Fruit fly (Drosophila melanogaster) whole organism, embryonic: ENCODE measurements around the gene Tyler.

ENCODE experiments used
- ATbp ChIP-seq: fragments of 200-800 bp; sonication (Bioruptor generic); optimal IDR thresholded peaks from 2 replicates; lab custom pipeline; 2017; ENCODE audit warnings: missing biosample characterization, mild to moderate bottlenecking, missing genetic modification characterization, missing genetic modification reagents
- Antp ChIP-seq: fragments of 200-800 bp; sonication (Bioruptor generic); optimal IDR thresholded peaks from 3 replicates; lab custom pipeline; 2016; ENCODE audit warnings: missing biosample characterization, missing genetic modification characterization
- Atf-2 ChIP-seq: fragments of 200-800 bp; sonication (Bioruptor generic); optimal IDR thresholded peaks from 2 replicates; lab custom pipeline; 2016; ENCODE audit warnings: missing biosample characterization, missing genetic modification characterization
- Awh ChIP-seq: fragments of 200-800 bp; sonication (Bioruptor generic); IDR thresholded peaks from 2 replicates; pipeline ENCODE4, ENCODE4 v1.3.6; 2022; ENCODE audit warnings: missing biosample characterization, missing genetic modification characterization
- B-H2 ChIP-seq: fragments of 200-800 bp; sonication (Bioruptor generic); optimal IDR thresholded peaks from 2 replicates; lab custom pipeline; 2018; ENCODE audit warnings: missing biosample characterization, mild to moderate bottlenecking, missing genetic modification characterization
- BEAF-32 ChIP-seq: fragments of 200-800 bp; sonication (Bioruptor generic); optimal IDR thresholded peaks from 3 replicates; lab custom pipeline; 2017; ENCODE audit warnings: missing biosample characterization, missing genetic modification characterization, mild to moderate bottlenecking, moderate library complexity, missing genetic modification reagents
- CG10274 ChIP-seq: fragments of 200-800 bp; sonication (Bioruptor generic); optimal IDR thresholded peaks from 3 replicates; lab custom pipeline; 2017; ENCODE audit warnings: missing biosample characterization, mild to moderate bottlenecking, missing genetic modification characterization
- CG11695 ChIP-seq: fragments of 200-800 bp; sonication (Bioruptor generic); IDR thresholded peaks from 3 replicates; pipeline ENCODE4 v1.3.6; 2022; ENCODE audit warnings: missing biosample characterization, missing genetic modification characterization
- CG12155 ChIP-seq: fragments of 200-800 bp; sonication (Bioruptor generic); optimal IDR thresholded peaks from 3 replicates; lab custom pipeline; 2016; ENCODE audit warnings: missing biosample characterization, missing genetic modification characterization
- CG1233 ChIP-seq: fragments of 200-800 bp; sonication (Bioruptor generic); optimal IDR thresholded peaks from 4 replicates; lab custom pipeline; 2018; ENCODE audit warnings: missing biosample characterization, mild to moderate bottlenecking, missing genetic modification characterization
- CG12942 ChIP-seq: fragments of 200-800 bp; sonication (Bioruptor generic); optimal IDR thresholded peaks from 3 replicates; lab custom pipeline; 2016; ENCODE audit warnings: missing biosample characterization, missing genetic modification characterization
- CG13624 ChIP-seq: fragments of 200-800 bp; sonication (Bioruptor generic); optimal IDR thresholded peaks from 2 replicates; lab custom pipeline; 2016; ENCODE audit warnings: missing biosample characterization, missing genetic modification characterization
- CG14965 ChIP-seq: fragments of 200-800 bp; sonication (Bioruptor generic); optimal IDR thresholded peaks from 2 replicates; lab custom pipeline; 2016; ENCODE audit warnings: missing biosample characterization, missing genetic modification characterization, borderline replicate concordance
- CG17186 ChIP-seq: fragments of 200-800 bp; sonication (Bioruptor generic); optimal IDR thresholded peaks from 3 replicates; lab custom pipeline; 2017; ENCODE audit warnings: missing biosample characterization, missing genetic modification reagents, missing genetic modification characterization
- CG1832 ChIP-seq: fragments of 200-800 bp; sonication (Bioruptor generic); optimal IDR thresholded peaks from 2 replicates; lab custom pipeline; 2017; ENCODE audit warnings: missing biosample characterization, mild to moderate bottlenecking, missing genetic modification characterization, inconsistent platforms
- CG2712 ChIP-seq: fragments of 200-800 bp; optimal IDR thresholded peaks from 3 replicates; lab custom pipeline; 2019; ENCODE audit warnings: missing biosample characterization, mild to moderate bottlenecking, missing genetic modification characterization, moderate library complexity
- CG31365 ChIP-seq: fragments of 200-800 bp; sonication (Bioruptor generic); optimal IDR thresholded peaks from 2 replicates; lab custom pipeline; 2018; ENCODE audit warnings: missing biosample characterization, mild to moderate bottlenecking, missing genetic modification characterization
- CG7745 ChIP-seq: fragments of 200-800 bp; sonication (Bioruptor generic); optimal IDR thresholded peaks from 2 replicates; lab custom pipeline; 2018; ENCODE audit warnings: missing biosample characterization, mild to moderate bottlenecking, missing genetic modification characterization, moderate library complexity
- CG7786 ChIP-seq: fragments of 200-800 bp; sonication (Bioruptor generic); optimal IDR thresholded peaks from 2 replicates; lab custom pipeline; 2016; ENCODE audit warnings: missing biosample characterization, missing genetic modification characterization
- CG7928 ChIP-seq: fragments of 200-800 bp; sonication (Bioruptor generic); optimal IDR thresholded peaks from 2 replicates; lab custom pipeline; 2017; ENCODE audit warnings: missing biosample characterization, mild to moderate bottlenecking, missing genetic modification characterization
- CG9437 ChIP-seq: fragments of 200-800 bp; sonication (Bioruptor generic); optimal IDR thresholded peaks from 2 replicates; lab custom pipeline; 2018; ENCODE audit warnings: missing biosample characterization, mild to moderate bottlenecking, missing genetic modification characterization
- CG9609 ChIP-seq: fragments of 200-800 bp; sonication (Bioruptor generic); optimal IDR thresholded peaks from 3 replicates; lab custom pipeline; 2016; ENCODE audit warnings: missing biosample characterization, missing genetic modification characterization
- CTCF ChIP-seq: fragments of 200-800 bp; sonication (Bioruptor generic); optimal IDR thresholded peaks from 2 replicates; lab custom pipeline; 2017; ENCODE audit warnings: missing biosample characterization, mild to moderate bottlenecking, missing genetic modification characterization, moderate library complexity
- Dek ChIP-seq: fragments of 200-800 bp; sonication (Bioruptor generic); optimal IDR thresholded peaks from 3 replicates; lab custom pipeline; 2019; ENCODE audit warnings: missing biosample characterization, mild to moderate bottlenecking, missing genetic modification characterization, moderate library complexity
- Eip74EF ChIP-seq, 2 experiments: fragments of 200-800 bp in 1 of 2; fragments of >200 bp in 1 of 2; sonication (Bioruptor generic) in 1 of 2; optimal IDR thresholded peaks; 2 replicates each; lab custom pipeline; 2017 to 2019; ENCODE audit warnings: missing biosample characterization in 2 of 2, missing genetic modification characterization in 2 of 2, mild to moderate bottlenecking in 1 of 2, moderate library complexity in 1 of 2
- Hey ChIP-seq: fragments of 200-800 bp; sonication (Bioruptor generic); optimal IDR thresholded peaks from 3 replicates; lab custom pipeline; 2018; ENCODE audit warnings: missing biosample characterization, mild to moderate bottlenecking, missing genetic modification characterization
- Kr ChIP-seq: fragments of 200-800 bp; sonication (Bioruptor generic); optimal IDR thresholded peaks from 2 replicates; lab custom pipeline; 2017; ENCODE audit warnings: missing biosample characterization, mild to moderate bottlenecking, missing genetic modification characterization
- Lim3 ChIP-seq: fragments of 200-800 bp; sonication (Bioruptor generic); IDR thresholded peaks from 2 replicates; pipeline ENCODE4 v1.3.6; 2022; ENCODE audit warnings: missing biosample characterization, missing genetic modification characterization
- MTF-1 ChIP-seq: fragments of 200-800 bp; sonication (Bioruptor generic); optimal IDR thresholded peaks from 2 replicates; lab custom pipeline; 2018; ENCODE audit warnings: missing biosample characterization, mild to moderate bottlenecking, missing genetic modification characterization, borderline replicate concordance
- NK7.1 ChIP-seq: fragments of 200-800 bp; sonication (Bioruptor generic); optimal IDR thresholded peaks from 3 replicates; lab custom pipeline; 2016; ENCODE audit warnings: missing biosample characterization, missing genetic modification characterization
- Poxn ChIP-seq: fragments of 200-800 bp; sonication (Bioruptor generic); IDR thresholded peaks from 2 replicates; pipeline ENCODE4 v1.3.6; 2022; ENCODE audit warnings: missing biosample characterization, missing genetic modification characterization
- Usf ChIP-seq: fragments of 200-800 bp; sonication (Bioruptor generic); optimal IDR thresholded peaks from 2 replicates; lab custom pipeline; 2017; ENCODE audit warnings: missing genotype, missing biosample characterization, missing genetic modification characterization
- ara ChIP-seq: fragments of 200-800 bp; sonication (Bioruptor generic); IDR thresholded peaks from 2 replicates; pipeline ENCODE4 v1.3.6; 2022; ENCODE audit warnings: missing biosample characterization, missing genetic modification characterization
- bbx ChIP-seq: fragments of 200-800 bp; sonication (Bioruptor generic); IDR thresholded peaks from 2 replicates; pipeline ENCODE4 v1.3.6; 2022; ENCODE audit warnings: missing biosample characterization, missing genetic modification characterization; ENCODE audit not compliant: partially characterized antibody
- btn ChIP-seq: fragments of 200-800 bp; sonication (Bioruptor generic); optimal IDR thresholded peaks from 2 replicates; lab custom pipeline; 2016; ENCODE audit warnings: missing biosample characterization, missing genetic modification characterization
- chinmo ChIP-seq: fragments of 200-800 bp; sonication (Bioruptor generic); IDR thresholded peaks from 4 replicates; pipeline ENCODE4 v1.3.6; 2022; ENCODE audit warnings: missing biosample characterization, missing genetic modification characterization; ENCODE audit not compliant: partially characterized antibody
- chm ChIP-seq: fragments of 200-800 bp; sonication (Bioruptor generic); IDR thresholded peaks from 2 replicates; pipeline ENCODE4 v1.3.6; 2022; ENCODE audit warnings: missing biosample characterization, missing genetic modification characterization
- ci ChIP-seq: fragments of 200-800 bp; sonication (Bioruptor generic); IDR thresholded peaks from 3 replicates; pipeline ENCODE4 v1.3.6; 2022; ENCODE audit warnings: missing biosample characterization, missing genetic modification characterization
- eyg ChIP-seq: fragments of 200-800 bp; sonication (Bioruptor generic); optimal IDR thresholded peaks from 3 replicates; lab custom pipeline; 2016; ENCODE audit warnings: missing biosample characterization, missing genetic modification characterization
- gsb-n ChIP-seq: fragments of 200-800 bp; sonication (Bioruptor generic); optimal IDR thresholded peaks from 3 replicates; lab custom pipeline; 2018; ENCODE audit warnings: missing biosample characterization, mild to moderate bottlenecking, missing genetic modification characterization
- h ChIP-seq: fragments of >200 bp; optimal IDR thresholded peaks from 2 replicates; lab custom pipeline; 2017
- kah ChIP-seq: fragments of 200-800 bp; sonication (Bioruptor generic); optimal IDR thresholded peaks from 2 replicates; lab custom pipeline; 2018; ENCODE audit warnings: missing biosample characterization, mild to moderate bottlenecking, missing genetic modification characterization
- knrl ChIP-seq: fragments of 200-800 bp; sonication (Bioruptor generic); IDR thresholded peaks from 3 replicates; pipeline ENCODE4 v1.3.6; 2022; ENCODE audit warnings: missing biosample characterization, missing genetic modification characterization; ENCODE audit not compliant: partially characterized antibody
- org-1 ChIP-seq: fragments of 200-800 bp; sonication (Bioruptor generic); optimal IDR thresholded peaks from 2 replicates; lab custom pipeline; 2017; ENCODE audit warnings: missing biosample characterization, missing genetic modification characterization
- row ChIP-seq: fragments of 200-800 bp; sonication (Bioruptor generic); IDR thresholded peaks from 3 replicates; pipeline ENCODE4 v1.3.6; 2022; ENCODE audit warnings: missing biosample characterization, missing genetic modification characterization
- salm ChIP-seq: fragments of 200-800 bp; sonication (Bioruptor generic); optimal IDR thresholded peaks from 2 replicates; lab custom pipeline; 2018; ENCODE audit warnings: missing biosample characterization, mild to moderate bottlenecking, missing genetic modification characterization
- sd ChIP-seq: fragments of 200-800 bp; sonication (Bioruptor generic); optimal IDR thresholded peaks from 3 replicates; lab custom pipeline; 2018; ENCODE audit warnings: missing biosample characterization, mild to moderate bottlenecking, missing genetic modification characterization, moderate library complexity
- shn ChIP-seq: fragments of 200-800 bp; sonication (Bioruptor generic); optimal IDR thresholded peaks from 3 replicates; lab custom pipeline; 2016; ENCODE audit warnings: missing biosample characterization, missing genetic modification characterization
- sob ChIP-seq: fragments of 200-800 bp; sonication (Bioruptor generic); IDR thresholded peaks from 2 replicates; pipeline ENCODE4 v1.3.6; 2022; ENCODE audit warnings: missing biosample characterization, missing genetic modification characterization
- unc-4 ChIP-seq: fragments of 200-800 bp; sonication (Bioruptor generic); IDR thresholded peaks from 2 replicates; pipeline ENCODE4 v1.3.6; 2022; ENCODE audit warnings: missing biosample characterization, missing genetic modification characterization; ENCODE audit not compliant: partially characterized antibody
- usp ChIP-seq: fragments of >200 bp; optimal IDR thresholded peaks from 2 replicates; lab custom pipeline; 2017; ENCODE audit warnings: missing biosample characterization, missing genetic modification characterization
- vvl ChIP-seq: fragments of 200-800 bp; sonication (Bioruptor generic); IDR thresholded peaks from 2 replicates; pipeline ENCODE4 v1.3.6; 2022; ENCODE audit warnings: missing biosample characterization, missing genetic modification characterization

Tyler gene

dm6 chrX:19608042-19608609 lies 3.2 kb upstream of the Tyler start (continued):
- TF ChIP-seq usp (GFP tag; lab: Kevin White, UChicago) (no peak), gsb-n (tag; lab: Kevin White, UChicago) (no peak), CG31365 (no peak), B-H2 (GFP tag; lab: Kevin White, UChicago) (no peak), row (GFP tag; lab: Robert Waterston, UW) (no peak), NK7.1 (GFP tag; lab: Kevin White, UChicago) (no peak), kah (GFP tag; lab: Kevin White, UChicago) (no peak), shn (no peak), Eip74EF (GFP tag; optimal IDR thresholded peaks at IDR 0.05; lab: Kevin White, UChicago) (no peak), CG12155 (GFP tag; lab: Kevin White, UChicago) (no peak), CG17186 (GFP tag; lab: Kevin White, UChicago) (no peak), Hey (no peak), CG14965 (no peak), chm (GFP tag; lab: Robert Waterston, UW) (no peak), CTCF (GFP tag; lab: Kevin White, UChicago) (no peak), MTF-1 (GFP tag; lab: Kevin White, UChicago) (no peak), Kr (GFP tag; lab: Kevin White, UChicago) (no peak), CG7745 (tag; lab: Kevin White, UChicago) (no peak), ci (GFP tag; lab: Robert Waterston, UW) (0 out of 3 replicates have a peak, but pooled peaks have one; percentile 52), CG1233 (GFP tag; lab: Kevin White, UChicago) (peak; percentile 19), sd (tag; lab: Kevin White, UChicago) (peak; percentile 78), CG11695 (GFP tag; lab: Robert Waterston, UW) (no peak), sob (GFP tag; lab: Robert Waterston, UW) (no peak), ara (GFP tag; lab: Robert Waterston, UW) (no peak), h (lab: Kevin White, UChicago) (no peak), knrl (GFP tag; lab: Robert Waterston, UW) (no peak), Atf-2 (GFP tag; lab: Kevin White, UChicago) (no peak), org-1 (GFP tag; lab: Kevin White, UChicago) (no peak), unc-4 (GFP tag; lab: Robert Waterston, UW) (peak; percentile 32), CG1832 (no peak), CG10274 (GFP tag; lab: Kevin White, UChicago) (no peak), btn (no peak), Awh (GFP tag; lab: Robert Waterston, UW) (peak; percentile 72), CG13624 (peak; percentile 31), CG12942 (GFP tag; lab: Kevin White, UChicago) (no peak), CG7786 (GFP tag; lab: Kevin White, UChicago) (no peak), bbx (GFP tag; lab: Robert Waterston, UW) (0 out of 2 replicates have a peak, but pooled peaks have one; percentile 10), CG9609 (GFP tag; lab: Kevin White, UChicago) (no peak), CG7928 (GFP tag; lab: Kevin White, UChicago) (no peak), ATbp (GFP tag; lab: Kevin White, UChicago) (no peak), Poxn (GFP tag; lab: Robert Waterston, UW) (no peak), eyg (GFP tag; lab: Kevin White, UChicago) (no peak), salm (tag; lab: Kevin White, UChicago) (no peak), Dek (tag; lab: Kevin White, UChicago) (no peak), chinmo (GFP tag; lab: Robert Waterston, UW) (peak; percentile 87; the same call in 1 of the 4 replicates), vvl (GFP tag; lab: Robert Waterston, UW) (no peak), Antp (GFP tag; lab: Kevin White, UChicago) (no peak), CG2712 (tag; lab: Kevin White, UChicago) (no peak), CG9437 (GFP tag; lab: Kevin White, UChicago) (no peak), Usf (GFP tag; lab: Kevin White, UChicago) (no peak), BEAF-32 (peak; percentile 25), Lim3 (GFP tag; lab: Robert Waterston, UW) (no peak)
